Fruit fly (Drosophila melanogaster) whole organism, adult: ENCODE measurements around the gene OtopLa.

Source experiments
- CG12768 ChIP-seq: fragments of 200-800 bp; sonication (Bioruptor generic); optimal IDR thresholded peaks from 2 replicates; lab custom pipeline; 2017; ENCODE audit warnings: missing biosample characterization, missing genetic modification characterization, mild to moderate bottlenecking, moderate library complexity, missing genetic modification reagents
- CG14711 ChIP-seq: fragments of 200-800 bp; sonication (Bioruptor generic); optimal IDR thresholded peaks from 2 replicates; lab custom pipeline; 2018; ENCODE audit warnings: missing biosample characterization, mild to moderate bottlenecking, missing genetic modification characterization, moderate library complexity
- CG1620 ChIP-seq: fragments of 200-800 bp; sonication (Bioruptor generic); optimal IDR thresholded peaks from 2 replicates; lab custom pipeline; 2016; ENCODE audit warnings: missing biosample characterization, missing genetic modification characterization
- CG5204 ChIP-seq: fragments of 200-800 bp; sonication (Bioruptor generic); optimal IDR thresholded peaks from 2 replicates; lab custom pipeline; 2016; ENCODE audit warnings: missing biosample characterization, missing genetic modification characterization
- Crg-1 ChIP-seq: fragments of 200-800 bp; sonication (Bioruptor generic); optimal IDR thresholded peaks from 2 replicates; lab custom pipeline; 2016; ENCODE audit warnings: missing biosample characterization, missing genetic modification characterization
- Hr96 ChIP-seq: fragments of 200-800 bp; sonication (Bioruptor generic); optimal IDR thresholded peaks from 2 replicates; lab custom pipeline; 2016; ENCODE audit warnings: missing biosample characterization, missing genetic modification characterization
- Mnt ChIP-seq: fragments of 200-800 bp; sonication (Bioruptor generic); optimal IDR thresholded peaks from 2 replicates; lab custom pipeline; 2016; ENCODE audit warnings: missing biosample characterization, mild to moderate bottlenecking, missing genetic modification characterization
- bab1 ChIP-seq: fragments of 200-800 bp; sonication (Bioruptor generic); optimal IDR thresholded peaks from 3 replicates; lab custom pipeline; 2019; ENCODE audit warnings: missing biosample characterization, mild to moderate bottlenecking, missing genetic modification characterization, moderate library complexity
- kay ChIP-seq: fragments of 200-800 bp; sonication (Bioruptor generic); peaks from one replicate; lab custom pipeline; 2016; ENCODE audit warnings: missing biosample characterization, missing genetic modification characterization, borderline replicate concordance
- tj ChIP-seq: fragments of 200-800 bp; sonication (Bioruptor generic); optimal IDR thresholded peaks from 3 replicates; lab custom pipeline; 2017; ENCODE audit warnings: missing biosample characterization, mild to moderate bottlenecking, missing genetic modification characterization, moderate library complexity

DNA sequence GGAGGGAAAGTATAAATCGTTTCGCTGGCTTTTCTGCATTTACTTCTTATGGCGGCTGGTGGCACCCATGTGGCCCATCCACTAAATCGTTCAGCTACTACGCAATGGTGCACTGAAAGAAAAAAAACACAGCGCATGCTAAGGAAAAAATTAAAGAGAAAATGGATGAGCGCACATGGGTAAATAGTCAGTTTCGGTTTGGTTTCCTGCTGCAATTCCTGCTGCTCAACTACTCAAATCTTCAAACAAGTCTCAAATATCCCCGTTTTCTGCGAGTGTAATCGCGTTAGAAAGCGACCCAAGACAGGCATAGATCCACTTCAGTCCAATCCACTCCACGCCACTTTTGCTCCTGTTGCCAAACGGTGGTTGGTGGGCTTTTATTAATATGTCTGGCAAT is 45.3 kb downstream of the OtopLa start:
- TF ChIP-seq Mnt (GFP tag; lab: Kevin White, UChicago): no peak
- no peak for TF ChIP-seq CG12768 (GFP tag; lab: Kevin White, UChicago)
- TF ChIP-seq CG1620 (GFP tag; lab: Kevin White, UChicago): no peak
- TF ChIP-seq tj (GFP tag; lab: Kevin White, UChicago): no peak
- no peak for TF ChIP-seq bab1 (GFP tag; lab: Kevin White, UChicago)
- no peak for TF ChIP-seq Hr96 (GFP tag; lab: Kevin White, UChicago)
- no peak for TF ChIP-seq kay (GFP tag; lab: Kevin White, UChicago)
- no peak for TF ChIP-seq CG14711 (tag; lab: Kevin White, UChicago)
- TF ChIP-seq CG5204 (GFP tag; lab: Kevin White, UChicago): no peak
- TF ChIP-seq Crg-1 (GFP tag; lab: Kevin White, UChicago): no peak
